Worm (Caenorhabditis elegans) whole organism, young adult: ENCODE data around the gene irld-2.
"Not testable (repeated sequence)": the region's sequence is repeated elsewhere in the genome, so short reads cannot be mapped to it uniquely, and the experiment has no call there.

Source experiments
- C06A6.2 ChIP-seq: fragments of 200-800 bp; sonication (Bioruptor generic); conservative IDR thresholded peaks from 2 replicates; pipeline ENCODE4 v1.3.6; 2022; ENCODE audit warnings: missing genetic modification characterization, missing compliant biosample characterization
- F22D6.2 ChIP-seq: sonication (generic microtip); optimal IDR thresholded peaks from 2 replicates; lab custom pipeline; 2016; ENCODE audit warnings: mild to moderate bottlenecking, missing genetic modification characterization, missing compliant biosample characterization
- F23B12.7 ChIP-seq: sonication (generic microtip); optimal IDR thresholded peaks from 2 replicates; lab custom pipeline; 2017; ENCODE audit warnings: missing genetic modification characterization, mild to moderate bottlenecking, missing compliant biosample characterization, antibody characterized with exemption, moderate library complexity; ENCODE audit not compliant: insufficient read depth
- F52B5.7 ChIP-seq: sonication (generic microtip); optimal IDR thresholded peaks from 2 replicates; lab custom pipeline; 2016; ENCODE audit warnings: mild to moderate bottlenecking, missing genetic modification characterization, missing compliant biosample characterization
- F55B11.4 ChIP-seq: sonication (generic microtip); optimal IDR thresholded peaks from 2 replicates; lab custom pipeline; 2016; ENCODE audit warnings: missing compliant biosample characterization, missing genetic modification characterization, borderline replicate concordance; ENCODE audit not compliant: insufficient read depth
- Y53G8AR.9 ChIP-seq: fragments of 200-800 bp; sonication (Bioruptor generic); conservative IDR thresholded peaks from 2 replicates; pipeline ENCODE4 v1.3.6; 2022; ENCODE audit warnings: missing genetic modification reagents, missing genetic modification characterization, missing compliant biosample characterization
- Y79H2A.3 ChIP-seq: fragments of 200-800 bp; sonication (Bioruptor generic); conservative IDR thresholded peaks from 2 replicates; pipeline ENCODE4 v1.3.6; 2022; ENCODE audit warnings: missing genetic modification reagents, missing genetic modification characterization, missing compliant biosample characterization
- akir-1 ChIP-seq: fragments of 200-800 bp; sonication (Bioruptor generic); optimal IDR thresholded peaks from 2 replicates; lab custom pipeline; 2018; ENCODE audit warnings: mild to moderate bottlenecking, missing genetic modification characterization, moderate library complexity, missing compliant biosample characterization
- aptf-3 ChIP-seq: fragments of 200-800 bp; sonication (Bioruptor generic); IDR thresholded peaks from 2 replicates; pipeline ENCODE4 v1.3.6; 2022; ENCODE audit warnings: missing genetic modification characterization, missing compliant biosample characterization
- athp-1 ChIP-seq: sonication (generic microtip); optimal IDR thresholded peaks from 2 replicates; lab custom pipeline; 2017; ENCODE audit warnings: mild to moderate bottlenecking, missing genetic modification characterization, missing compliant biosample characterization
- attf-3 ChIP-seq: fragments of 200-800 bp; sonication (Bioruptor generic); conservative IDR thresholded peaks from 2 replicates; pipeline ENCODE4 v1.3.6; 2022; ENCODE audit warnings: missing genetic modification reagents, missing genetic modification characterization, missing compliant biosample characterization
- ceh-27 ChIP-seq: fragments of 200-800 bp; sonication (Bioruptor generic); optimal IDR thresholded peaks from 2 replicates; lab custom pipeline; 2018; ENCODE audit warnings: mild to moderate bottlenecking, missing genetic modification characterization, moderate library complexity, missing compliant biosample characterization
- ceh-58 ChIP-seq: fragments of 200-800 bp; sonication (Bioruptor generic); IDR thresholded peaks from 2 replicates; pipeline ENCODE4 v1.3.6; 2022; ENCODE audit warnings: missing genetic modification characterization, missing compliant biosample characterization
- ceh-79 ChIP-seq: sonication (generic microtip); optimal IDR thresholded peaks from 2 replicates; lab custom pipeline; 2017; ENCODE audit warnings: mild to moderate bottlenecking, missing genetic modification characterization, missing compliant biosample characterization
- dox-1 ChIP-seq: fragments of 200-800 bp; sonication (Bioruptor generic); IDR thresholded peaks from 2 replicates; pipeline ENCODE4 v1.3.6; 2022; ENCODE audit warnings: missing genetic modification reagents, missing genetic modification characterization, missing compliant biosample characterization
- egl-18 ChIP-seq: fragments of 200-800 bp; sonication (Bioruptor generic); IDR thresholded peaks from 2 replicates; pipeline ENCODE4 v1.3.6; 2022; ENCODE audit warnings: missing genetic modification reagents, missing genetic modification characterization, missing compliant biosample characterization
- ekl-4 ChIP-seq: fragments of 200-800 bp; sonication (Bioruptor generic); IDR thresholded peaks from 2 replicates; pipeline ENCODE4 v1.3.6; 2022; ENCODE audit warnings: missing genetic modification reagents, missing genetic modification characterization, missing compliant biosample characterization
- ets-4 ChIP-seq: fragments of 200-800 bp; sonication (Bioruptor generic); optimal IDR thresholded peaks from 2 replicates; lab custom pipeline; 2018; ENCODE audit warnings: mild to moderate bottlenecking, missing genetic modification characterization, missing compliant biosample characterization
- fkh-3 ChIP-seq: sonication (generic microtip); optimal IDR thresholded peaks from 2 replicates; lab custom pipeline; 2016; ENCODE audit warnings: mild to moderate bottlenecking, missing genetic modification characterization, missing compliant biosample characterization
- gei-17 ChIP-seq: fragments of 200-800 bp; sonication (Bioruptor generic); optimal IDR thresholded peaks from 2 replicates; lab custom pipeline; 2018; ENCODE audit warnings: mild to moderate bottlenecking, missing genetic modification characterization, missing compliant biosample characterization
- lin-26 ChIP-seq: fragments of 200-800 bp; sonication (Bioruptor generic); IDR thresholded peaks from 2 replicates; pipeline ENCODE4 v1.3.6; 2022; ENCODE audit warnings: missing genetic modification reagents, missing genetic modification characterization, missing compliant biosample characterization
- lin-35 ChIP-seq, 3 experiments: fragments of 150-350 bp in 2 of 3; sonication (generic microtip) in 1 of 3; optimal IDR thresholded peaks; 2 replicates each; lab custom pipeline; 2014 to 2018; ENCODE audit warnings: missing biosample characterization in 3 of 3, missing genetic modification characterization in 3 of 3, missing genetic modification reagents in 3 of 3
- lir-1 ChIP-seq: fragments of 200-800 bp; sonication (Bioruptor generic); conservative IDR thresholded peaks from 2 replicates; pipeline ENCODE4 v1.3.6; 2022; ENCODE audit warnings: missing genetic modification reagents, missing genetic modification characterization, missing compliant biosample characterization
- lsl-1 ChIP-seq: fragments of 200-800 bp; sonication (Bioruptor generic); optimal IDR thresholded peaks from 2 replicates; lab custom pipeline; 2018; ENCODE audit warnings: mild to moderate bottlenecking, missing genetic modification characterization, moderate library complexity, missing compliant biosample characterization
- mes-4 ChIP-seq: sonication (generic microtip); optimal IDR thresholded peaks from 2 replicates; lab custom pipeline; 2016; ENCODE audit warnings: missing genotype, missing genetic modification characterization, missing compliant biosample characterization
- mxl-1 ChIP-seq: sonication (generic microtip); optimal IDR thresholded peaks from 2 replicates; lab custom pipeline; 2016; ENCODE audit warnings: missing genetic modification characterization, missing compliant biosample characterization
- nfya-2 ChIP-seq: fragments of 200-800 bp; sonication (Bioruptor generic); IDR thresholded peaks from 2 replicates; pipeline ENCODE4 v1.3.6; 2022; ENCODE audit warnings: missing genetic modification reagents, missing genetic modification characterization, missing compliant biosample characterization
- nfyb-1 ChIP-seq: fragments of 200-800 bp; sonication (Bioruptor generic); IDR thresholded peaks from 2 replicates; pipeline ENCODE4 v1.3.6; 2022; ENCODE audit warnings: missing genetic modification reagents, missing genetic modification characterization, missing compliant biosample characterization
- nhr-80 ChIP-seq: sonication (generic microtip); optimal IDR thresholded peaks from 2 replicates; lab custom pipeline; 2016; ENCODE audit warnings: missing genetic modification characterization, missing compliant biosample characterization
- rcor-1 ChIP-seq: fragments of 200-800 bp; sonication (Bioruptor generic); IDR thresholded peaks from 2 replicates; pipeline ENCODE4 v1.3.6; 2022; ENCODE audit warnings: missing genetic modification reagents, missing genetic modification characterization, missing compliant biosample characterization
- sea-2 ChIP-seq: fragments of 200-800 bp; sonication (Bioruptor generic); IDR thresholded peaks from 2 replicates; pipeline ENCODE4 v1.3.6; 2022; ENCODE audit warnings: missing genetic modification characterization, missing compliant biosample characterization
- sptf-2 ChIP-seq: fragments of 200-800 bp; sonication (Bioruptor generic); optimal IDR thresholded peaks from 2 replicates; lab custom pipeline; 2018; ENCODE audit warnings: mild to moderate bottlenecking, missing genetic modification characterization, missing compliant biosample characterization
- tlf-1 ChIP-seq: fragments of 200-800 bp; sonication (Bioruptor generic); optimal IDR thresholded peaks from 2 replicates; lab custom pipeline; 2018; ENCODE audit warnings: mild to moderate bottlenecking, missing genetic modification characterization, missing compliant biosample characterization
- zfh-2 ChIP-seq: fragments of 200-800 bp; sonication (Bioruptor generic); conservative IDR thresholded peaks from 2 replicates; pipeline ENCODE4 v1.3.6; 2022; ENCODE audit warnings: missing genetic modification reagents, missing genetic modification characterization, missing compliant biosample characterization
- ztf-3 ChIP-seq: fragments of 200-800 bp; sonication (Bioruptor generic); optimal IDR thresholded peaks from 2 replicates; lab custom pipeline; 2018; ENCODE audit warnings: mild to moderate bottlenecking, missing genetic modification characterization, missing compliant biosample characterization
- ztf-6 ChIP-seq: fragments of 200-800 bp; sonication (Bioruptor generic); IDR thresholded peaks from 2 replicates; pipeline ENCODE4 v1.3.6; 2022; ENCODE audit warnings: missing genetic modification reagents, missing genetic modification characterization, missing compliant biosample characterization

The irld-2 gene

DNA sequence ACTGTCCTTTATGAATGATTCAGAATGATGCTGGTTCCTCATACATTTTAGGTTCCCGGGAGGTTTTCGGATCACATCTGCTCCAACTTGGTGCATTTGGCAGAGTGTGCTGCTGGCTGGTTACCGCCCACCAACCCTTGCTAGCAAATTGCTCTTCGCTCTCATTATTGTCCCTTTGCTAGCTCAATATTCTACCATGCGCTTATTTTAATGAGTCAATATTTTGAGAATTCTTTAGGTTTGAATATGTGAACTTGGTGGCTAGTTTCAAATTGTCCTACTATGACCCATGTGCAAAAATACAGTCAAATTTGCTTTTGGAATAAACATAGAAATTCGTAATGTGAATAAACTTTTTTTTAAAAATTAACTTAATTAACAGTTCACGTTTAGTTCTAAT is 40.2 kb upstream of the irld-2 start:
- TF ChIP-seq ceh-58 (GFP tag; lab: Robert Waterston, UW) (no peak), rcor-1 (GFP tag; lab: Robert Waterston, UW) (no peak), akir-1 (GFP tag; lab: Kevin White, UChicago) (no peak), F52B5.7 (tag; lab: Kevin White, UChicago) (no peak)

DNA sequence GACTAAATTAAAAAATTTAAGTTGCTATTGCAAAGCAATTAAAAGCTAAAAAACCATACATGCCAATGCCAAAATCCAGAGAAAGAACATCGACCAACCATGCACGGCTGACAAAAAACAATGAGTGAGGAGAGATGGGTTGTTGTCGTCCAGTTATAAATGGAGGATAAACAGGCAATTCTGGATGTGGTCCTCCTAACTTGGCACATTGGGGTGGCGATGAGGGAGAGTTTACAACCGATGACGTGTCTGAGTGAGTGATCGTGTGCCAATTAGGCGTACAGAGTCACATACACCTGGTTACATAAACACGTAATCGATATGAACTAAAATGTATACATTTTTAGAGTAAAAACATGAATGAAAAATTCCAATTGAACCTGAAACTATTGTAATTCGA is 36.5 kb upstream of the irld-2 start, which contains the start of gene C29F7.10:
C29F7.10 (minus strand) TSS at position 101 of the 400 bp plus-strand sequence.
- TF ChIP-seq attf-3 (GFP tag; lab: Robert Waterston, UW); ceh-27 (GFP tag; lab: Kevin White, UChicago); nfyb-1 (GFP tag; lab: Robert Waterston, UW): not testable (repeated sequence)
- TF ChIP-seq, all 124 proteins: peak for 0; not testable (repeated sequence) for 124

DNA sequence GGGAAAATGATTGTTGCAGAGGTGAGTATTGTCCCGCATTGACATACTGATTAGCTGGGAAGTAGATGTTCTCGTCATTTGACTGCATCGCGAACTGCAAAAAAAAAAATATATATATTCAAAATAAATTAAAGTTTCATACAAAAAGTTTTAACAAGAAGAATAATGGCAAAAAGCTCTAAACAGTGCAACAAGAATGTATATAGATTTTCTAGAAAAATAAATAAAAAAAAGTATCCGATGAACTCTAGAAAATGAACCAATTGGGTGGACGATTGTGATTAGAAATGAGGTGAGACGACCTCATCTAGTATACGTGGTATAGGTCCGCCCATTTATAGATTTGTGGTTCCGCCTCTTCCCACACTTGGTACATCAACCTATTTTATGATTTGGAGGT is 33.9 kb upstream of the irld-2 start, which contains the start of gene fkh-4:
fkh-4 (minus strand) TSS at position 101 of the 400 bp plus-strand sequence.
- TF ChIP-seq athp-1; nfya-2 (GFP tag; lab: Robert Waterston, UW); C06A6.2 (GFP tag; lab: Robert Waterston, UW): not testable (repeated sequence)

DNA sequence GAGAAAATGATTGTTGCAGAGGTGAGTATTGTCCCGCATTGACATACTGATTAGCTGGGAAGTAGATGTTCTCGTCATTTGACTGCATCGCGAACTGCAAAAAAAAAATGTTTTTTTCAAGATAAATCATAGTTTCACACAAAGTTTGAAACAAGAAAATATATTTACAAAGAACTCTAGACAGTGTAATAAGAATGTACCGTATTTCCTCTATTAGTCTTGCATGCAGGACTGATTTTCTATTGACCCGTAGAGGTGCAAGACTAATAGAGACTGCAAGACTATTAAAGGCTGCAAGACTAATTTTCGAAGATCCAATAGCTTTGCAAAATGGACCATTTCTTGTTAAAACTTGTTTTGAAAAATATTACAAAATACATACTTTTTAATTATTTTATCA is 28.5 kb upstream of the irld-2 start, which contains the start of gene fkh-3:
fkh-3 (minus strand) TSS at position 101 of the 400 bp plus-strand sequence.
- TF ChIP-seq gei-17: no peak
- no peak for TF ChIP-seq ets-4
- no peak for TF ChIP-seq F22D6.2
- no peak for TF ChIP-seq ceh-79 (tag; lab: Kevin White, UChicago)
- TF ChIP-seq tlf-1 (GFP tag; lab: Kevin White, UChicago): no peak
- no peak for TF ChIP-seq sea-2 (GFP tag; lab: Robert Waterston, UW)
- TF ChIP-seq Y53G8AR.9 (GFP tag; lab: Robert Waterston, UW): no peak
- no peak for TF ChIP-seq mxl-1 (tag; lab: Kevin White, UChicago)
- TF ChIP-seq lir-1 (GFP tag; lab: Robert Waterston, UW): no peak
- TF ChIP-seq egl-18 (GFP tag; lab: Robert Waterston, UW): no peak
- TF ChIP-seq ztf-3 (GFP tag; lab: Kevin White, UChicago): no peak
- no peak for TF ChIP-seq lin-26 (GFP tag; lab: Robert Waterston, UW)
- no peak for TF ChIP-seq fkh-3 (tag; lab: Kevin White, UChicago)
- TF ChIP-seq zfh-2 (GFP tag; lab: Robert Waterston, UW): no peak
- TF ChIP-seq F55B11.4 (tag; lab: Kevin White, UChicago): no peak
- no peak for TF ChIP-seq ztf-6 (GFP tag; lab: Robert Waterston, UW)
- no peak for TF ChIP-seq sptf-2 (GFP tag; lab: Kevin White, UChicago)
- TF ChIP-seq athp-1: no peak
- TF ChIP-seq lsl-1 (GFP tag; lab: Kevin White, UChicago): no peak
- no peak for TF ChIP-seq ekl-4

DNA sequence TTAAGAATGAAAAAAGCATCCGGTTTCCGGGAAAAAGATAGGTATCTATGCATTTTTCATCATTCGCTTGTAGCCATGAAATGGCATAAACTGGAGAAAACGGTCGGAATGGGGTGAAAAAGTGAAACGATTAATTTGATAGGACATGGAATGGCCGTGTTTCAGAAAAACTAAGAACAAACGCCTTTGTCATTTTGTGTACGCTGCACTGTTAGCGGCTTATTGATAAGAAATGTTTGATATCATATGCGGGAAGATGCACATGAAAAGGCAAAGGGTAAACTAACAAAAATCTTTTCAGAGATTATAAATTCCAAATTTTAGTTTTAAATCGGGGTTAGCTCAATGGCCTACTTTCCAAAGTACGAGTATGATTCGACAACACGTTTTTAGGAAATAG is 26.2 kb upstream of the irld-2 start:
- peak; percentile 80 for TF ChIP-seq nhr-80 (tag; lab: Kevin White, UChicago)
- no peak for TF ChIP-seq F52B5.7 (tag; lab: Kevin White, UChicago)
- TF ChIP-seq lin-35 (GFP tag; optimal IDR thresholded peaks at IDR 0.05; lab: Kevin White, UChicago): no peak
- TF ChIP-seq nfyb-1 (GFP tag; lab: Robert Waterston, UW): 0 out of 2 replicates have a peak, but pooled peaks have one; percentile 11
- no peak for TF ChIP-seq Y79H2A.3 (GFP tag; lab: Robert Waterston, UW)
- TF ChIP-seq F23B12.7: no peak
- no peak for TF ChIP-seq dox-1 (GFP tag; lab: Robert Waterston, UW)
- no peak for TF ChIP-seq ztf-6 (GFP tag; lab: Robert Waterston, UW)
- TF ChIP-seq aptf-3 (GFP tag; lab: Robert Waterston, UW): no peak
- no peak for TF ChIP-seq mes-4 (tag; lab: Kevin White, UChicago)
